Fruit fly (Drosophila melanogaster): ENCODE data around the gene Pgant6.

The Pgant6 gene

dm6 chr3L:2733208-2733607 lies 48.8 kb upstream of the Pgant6 start (continued):
- peak; percentile 35 for TF ChIP-seq CG10274 (GFP tag; optimal IDR thresholded peaks at IDR 0.05)
- TF ChIP-seq CG17186 (GFP tag; optimal IDR thresholded peaks at IDR 0.05) = no peak
- peak; percentile 53 for TF ChIP-seq Antp (GFP tag; optimal IDR thresholded peaks at IDR 0.05)
- TF ChIP-seq dmrt11E (tag; optimal IDR thresholded peaks at IDR 0.05) = peak; percentile 20
- TF ChIP-seq CG2202 (tag; optimal IDR thresholded peaks at IDR 0.05) = no peak
- TF ChIP-seq zen2 (GFP tag; IDR thresholded peaks at IDR 0.05; ENCODE audit: partially characterized antibody) = no peak
- TF ChIP-seq ase (GFP tag; IDR thresholded peaks at IDR 0.05) = peak; percentile 73; the same call in 2 of the 3 replicates
- 0 out of 2 replicates have a peak, but pooled peaks have one; percentile 15 for TF ChIP-seq dati (GFP tag; IDR thresholded peaks at IDR 0.05)
- TF ChIP-seq CG6654 (GFP tag; optimal IDR thresholded peaks at IDR 0.05) = no peak
- TF ChIP-seq unpg (GFP tag; optimal IDR thresholded peaks at IDR 0.05) = peak; percentile 80
- TF ChIP-seq bab2 (GFP tag; optimal IDR thresholded peaks at IDR 0.05) = peak; percentile 61
- peak; percentile 61 to 69 for TF ChIP-seq chif (GFP tag; optimal IDR thresholded peaks at IDR 0.05)
- TF ChIP-seq Xbp1 (GFP tag; optimal IDR thresholded peaks at IDR 0.05) = peak; percentile 80
- TF ChIP-seq CG3995 (GFP tag; optimal IDR thresholded peaks at IDR 0.05) = peak; percentile 23
- TF ChIP-seq Aef1 (GFP tag; IDR thresholded peaks at IDR 0.05) = peak; percentile 80
- TF ChIP-seq CG9437 (GFP tag; optimal IDR thresholded peaks at IDR 0.05) = peak; percentile 55
- no peak for TF ChIP-seq twi (tag; optimal IDR thresholded peaks at IDR 0.05)
- peak; percentile 53 for TF ChIP-seq maf-S (GFP tag; optimal IDR thresholded peaks at IDR 0.05)
- TF ChIP-seq lab (GFP tag; optimal IDR thresholded peaks at IDR 0.05) = peak; percentile 82
- no peak for TF ChIP-seq CG2129 (GFP tag; IDR thresholded peaks at IDR 0.05; ENCODE audit: partially characterized antibody)
- peak; percentile 28 for TF ChIP-seq Ets97D (GFP tag; optimal IDR thresholded peaks at IDR 0.05)
- TF ChIP-seq CG16813 (GFP tag; IDR thresholded peaks at IDR 0.05; ENCODE audit: partially characterized antibody) = no peak
- peak; percentile 57 for TF ChIP-seq slou (GFP tag; optimal IDR thresholded peaks at IDR 0.05)
- peak; percentile 36 for TF ChIP-seq CG10462 (GFP tag; optimal IDR thresholded peaks at IDR 0.05)
- TF ChIP-seq CG10209 (GFP tag; optimal IDR thresholded peaks at IDR 0.05) = peak; percentile 61
- TF ChIP-seq CG13296 (GFP tag; optimal IDR thresholded peaks at IDR 0.05) = no peak
- TF ChIP-seq CG7271 (tag; optimal IDR thresholded peaks at IDR 0.05) = no peak
- peak; percentile 60 for TF ChIP-seq emc (GFP tag; optimal IDR thresholded peaks at IDR 0.05)
- TF ChIP-seq unc-4 (GFP tag; IDR thresholded peaks at IDR 0.05; ENCODE audit: partially characterized antibody) = no peak
- TF ChIP-seq gem (tag; optimal IDR thresholded peaks at IDR 0.05) = peak; percentile 82
- TF ChIP-seq pita (GFP tag; optimal IDR thresholded peaks at IDR 0.05) = no peak
- TF ChIP-seq CG11560 (tag; IDR thresholded peaks at IDR 0.05) = 0 out of 3 replicates have a peak, but pooled peaks have one; percentile 57
- TF ChIP-seq eve (GFP tag; optimal IDR thresholded peaks at IDR 0.05) = peak in 1 of 2 experiments; percentile 66
- no peak for TF ChIP-seq B-H2 (GFP tag; optimal IDR thresholded peaks at IDR 0.05)
- TF ChIP-seq CHES-1-like (GFP tag; optimal IDR thresholded peaks at IDR 0.05) = peak; percentile 58
- TF ChIP-seq CG17612 (GFP tag; IDR thresholded peaks at IDR 0.05) = peak; percentile 38; the same call in 1 of the 2 replicates
- TF ChIP-seq YL-1 (GFP tag; optimal IDR thresholded peaks at IDR 0.05) = no peak
- peak; percentile 67; the same call in 2 of the 3 replicates for TF ChIP-seq CG14050 (GFP tag; IDR thresholded peaks at IDR 0.05)
- TF ChIP-seq psq (GFP tag; optimal IDR thresholded peaks at IDR 0.05) = no peak
- peak; percentile 28 for TF ChIP-seq CG8388 (GFP tag; optimal IDR thresholded peaks at IDR 0.05)
- 0 out of 2 replicates have a peak, but pooled peaks have one; percentile 59 for TF ChIP-seq wdn (GFP tag; IDR thresholded peaks at IDR 0.05)
- TF ChIP-seq sisA (GFP tag; IDR thresholded peaks at IDR 0.05) = peak; percentile 74
- peak; percentile 53 for TF ChIP-seq NK7.1 (GFP tag; optimal IDR thresholded peaks at IDR 0.05)
- TF ChIP-seq Tbp (GFP tag; optimal IDR thresholded peaks at IDR 0.05) = no peak
- TF ChIP-seq Sin3A (optimal IDR thresholded peaks at IDR 0.05) = no peak
- TF ChIP-seq Side (GFP tag; optimal IDR thresholded peaks at IDR 0.05) = peak; percentile 43
- TF ChIP-seq CG32772 (GFP tag; IDR thresholded peaks at IDR 0.05) = peak; percentile 58; the same call in 1 of the 2 replicates
- peak; percentile 65 for TF ChIP-seq zfh2 (GFP tag; optimal IDR thresholded peaks at IDR 0.05)
- no peak for TF ChIP-seq Dp (GFP tag; optimal IDR thresholded peaks at IDR 0.05)
- TF ChIP-seq Hr39 (optimal IDR thresholded peaks at IDR 0.05) = no peak
- TF ChIP-seq NFAT (GFP tag; IDR thresholded peaks at IDR 0.05) = peak; percentile 76
- peak; percentile 65 for TF ChIP-seq az2 (GFP tag; optimal IDR thresholded peaks at IDR 0.05)

All from whole organism, embryonic.